Worm (Caenorhabditis elegans): Measurements from ENCODE around the gene gpa-12.

gpa-12 gene

DNA sequence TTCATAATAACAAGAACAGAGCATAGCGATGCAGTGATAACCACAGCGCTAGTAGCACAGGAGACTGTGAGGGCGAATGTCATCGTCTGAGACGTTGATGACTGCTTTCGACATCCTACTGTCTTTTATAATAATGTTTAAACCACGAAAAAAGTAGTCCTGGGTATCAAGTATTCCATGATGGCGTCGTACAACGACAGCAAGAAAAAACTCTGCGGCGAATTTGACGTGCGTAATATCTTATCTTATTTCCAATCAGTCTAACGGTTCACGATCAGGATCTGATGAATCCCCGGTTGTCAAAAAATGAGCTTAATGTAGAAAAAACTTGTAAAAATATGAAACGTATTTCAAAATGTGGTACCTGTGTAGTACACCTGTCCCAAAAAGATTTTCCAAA is 8.8 kb upstream of the gpa-12 start, which contains the start of gene col-175:
Gene col-175, minus strand, starts transcription at position 101 of the 400 bp plus-strand sequence.
- TF ChIP-seq hlh-6 (tag; optimal IDR thresholded peaks at IDR 0.05) (no peak), K02D7.2 (tag; optimal IDR thresholded peaks at IDR 0.05) (no peak), zip-5 (tag; optimal IDR thresholded peaks at IDR 0.05) (no peak), hlh-8 (tag; optimal IDR thresholded peaks at IDR 0.05) (no peak), ceh-18 (tag; optimal IDR thresholded peaks at IDR 0.05) (no peak), ceh-19 (GFP tag; optimal IDR thresholded peaks at IDR 0.05) (no peak), odd-2 (tag; optimal IDR thresholded peaks at IDR 0.05) (no peak), lim-6 (tag; optimal IDR thresholded peaks at IDR 0.05) (no peak), eyg-1 (tag; optimal IDR thresholded peaks at IDR 0.05) (no peak), ceh-2 (tag; optimal IDR thresholded peaks at IDR 0.05) (no peak)

DNA sequence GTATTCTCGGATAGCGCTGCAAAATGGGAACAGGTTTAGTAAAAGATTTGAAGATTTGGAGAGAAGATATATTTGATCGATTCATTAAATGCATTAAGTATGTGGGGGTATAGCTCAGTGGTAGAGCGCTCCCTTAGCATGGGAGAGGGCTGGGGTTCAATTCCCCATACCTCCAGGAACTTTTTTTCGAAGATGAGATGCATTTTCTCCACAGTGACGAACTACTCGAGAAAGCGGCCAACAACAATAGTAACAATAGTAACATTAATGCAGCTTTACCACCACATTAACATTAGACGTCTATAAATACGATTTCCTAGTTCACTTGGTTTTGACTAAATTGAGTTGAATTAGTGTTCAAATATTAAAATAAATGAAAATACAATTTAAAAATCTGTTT is 5.6 kb upstream of the gpa-12 start:
- TF ChIP-seq ceh-45 (GFP tag; IDR thresholded peaks at IDR 0.05) = no peak
- no peak for TF ChIP-seq ama-1 (optimal IDR thresholded peaks at IDR 0.05)
- TF ChIP-seq madf-2 (tag; optimal IDR thresholded peaks at IDR 0.05) = no peak
- TF ChIP-seq F13H6.1 (tag; optimal IDR thresholded peaks at IDR 0.05) = no peak

DNA sequence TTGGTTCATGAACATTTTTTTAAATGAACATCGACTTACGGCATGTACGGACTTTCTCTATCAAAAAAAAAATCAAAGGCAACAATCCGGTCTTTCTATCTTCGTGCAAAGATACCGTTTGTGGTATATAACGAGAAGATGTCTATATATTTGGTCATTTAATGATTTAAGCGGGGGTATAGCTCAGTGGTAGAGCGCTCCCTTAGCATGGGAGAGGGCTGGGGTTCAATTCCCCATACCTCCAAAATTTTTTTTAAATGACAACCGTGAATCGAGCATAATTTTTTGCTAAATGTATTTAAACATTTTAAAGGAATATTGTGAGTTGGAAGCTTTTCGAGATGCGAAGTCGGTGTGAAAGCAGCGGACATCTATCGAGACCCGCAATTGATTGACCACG is 4.7 kb upstream of the gpa-12 start:
- TF ChIP-seq hlh-13 (GFP tag; optimal IDR thresholded peaks at IDR 0.05) (no peak), lin-11 (tag; optimal IDR thresholded peaks at IDR 0.05) (no peak), ceh-30 (tag; optimal IDR thresholded peaks at IDR 0.05) (no peak), hlh-6 (tag; optimal IDR thresholded peaks at IDR 0.05) (no peak), unc-55 (GFP tag; optimal IDR thresholded peaks at IDR 0.05) (no peak), K02D7.2 (tag; optimal IDR thresholded peaks at IDR 0.05) (no peak), ahr-1 (tag; optimal IDR thresholded peaks at IDR 0.05) (no peak), ref-2 (tag; optimal IDR thresholded peaks at IDR 0.05) (no peak), unc-3 (GFP tag; conservative IDR thresholded peaks at IDR 0.05) (no peak), unc-3 (tag; optimal IDR thresholded peaks at IDR 0.05) (no peak), T23F11.4 (GFP tag; optimal IDR thresholded peaks at IDR 0.05) (no peak), tbx-7 (tag; optimal IDR thresholded peaks at IDR 0.05) (no peak), sox-2 (GFP tag; IDR thresholded peaks at IDR 0.05) (no peak), ceh-22 (tag; optimal IDR thresholded peaks at IDR 0.05) (no peak), K09A11.1 (tag; optimal IDR thresholded peaks at IDR 0.05; ENCODE audit: insufficient read depth) (no peak), ceh-31 (tag; optimal IDR thresholded peaks at IDR 0.05) (no peak)

DNA sequence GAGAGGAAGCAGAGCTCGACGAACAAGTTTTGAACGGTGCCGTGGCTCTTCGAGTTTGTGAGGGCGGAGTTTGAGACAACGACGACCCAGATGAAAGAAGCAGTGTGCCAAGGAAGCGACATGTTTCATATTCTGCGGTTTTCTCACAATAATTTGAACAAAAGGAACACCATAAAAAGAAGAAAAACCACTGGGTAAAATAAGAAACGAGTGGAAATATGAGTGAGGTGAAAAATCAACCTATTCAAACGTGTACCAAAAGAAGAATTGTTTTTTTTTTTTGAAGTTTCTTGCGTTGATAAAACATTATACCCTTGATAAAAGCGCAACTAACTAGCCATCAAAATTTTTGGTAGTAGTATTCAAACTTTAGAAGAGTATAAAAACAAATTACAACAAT is 1.2 kb upstream of the gpa-12 start, which contains the start of gene lgc-4:
Gene lgc-4, minus strand, starts transcription at position 101 of the 400 bp plus-strand sequence.
- TF ChIP-seq pax-1 (tag; optimal IDR thresholded peaks at IDR 0.05) (no peak), nhr-232 (tag; optimal IDR thresholded peaks at IDR 0.05) (no peak), npax-4 (tag; optimal IDR thresholded peaks at IDR 0.05) (no peak), fax-1 (tag; optimal IDR thresholded peaks at IDR 0.05) (no peak), ceh-14 (tag; optimal IDR thresholded peaks at IDR 0.05) (no peak), sdc-2 (tag; optimal IDR thresholded peaks at IDR 0.05) (no peak), ceh-9 (tag; optimal IDR thresholded peaks at IDR 0.05) (no peak), che-1 (tag; optimal IDR thresholded peaks at IDR 0.05) (no peak), elt-2 (tag; optimal IDR thresholded peaks at IDR 0.05) (no peak), ref-2 (tag; optimal IDR thresholded peaks at IDR 0.05) (no peak), tbx-7 (tag; optimal IDR thresholded peaks at IDR 0.05) (no peak), pha-4 (tag; optimal IDR thresholded peaks at IDR 0.05) (no peak), ceh-30 (tag; optimal IDR thresholded peaks at IDR 0.05) (no peak), dve-1 (tag; optimal IDR thresholded peaks at IDR 0.05) (no peak), pag-3 (tag; optimal IDR thresholded peaks at IDR 0.05; ENCODE audit: borderline replicate concordance) (no peak), pqm-1 (tag; optimal IDR thresholded peaks at IDR 0.05) (no peak), hlh-15 (tag; optimal IDR thresholded peaks at IDR 0.05) (no peak)

Data from whole organism, late embryonic.